Worm (Caenorhabditis elegans) whole organism, young adult: Measurements from ENCODE around the gene sucl-2.

ENCODE experiments used
- B0336.3 ChIP-seq: fragments of 200-800 bp; sonication (Bioruptor generic); IDR thresholded peaks from 2 replicates; pipeline ENCODE4 v1.3.6; 2022; ENCODE audit warnings: missing genetic modification characterization, missing compliant biosample characterization
- D2030.7 ChIP-seq: fragments of 200-800 bp; sonication (Bioruptor generic); IDR thresholded peaks from 2 replicates; pipeline ENCODE4 v1.3.6; 2022; ENCODE audit warnings: missing genetic modification reagents, missing genetic modification characterization, missing compliant biosample characterization
- F23B12.7 ChIP-seq: sonication (generic microtip); optimal IDR thresholded peaks from 2 replicates; lab custom pipeline; 2017; ENCODE audit warnings: missing genetic modification characterization, mild to moderate bottlenecking, missing compliant biosample characterization, antibody characterized with exemption, moderate library complexity; ENCODE audit not compliant: insufficient read depth
- F52B5.7 ChIP-seq: sonication (generic microtip); optimal IDR thresholded peaks from 2 replicates; lab custom pipeline; 2016; ENCODE audit warnings: mild to moderate bottlenecking, missing genetic modification characterization, missing compliant biosample characterization
- Y53G8AR.9 ChIP-seq: fragments of 200-800 bp; sonication (Bioruptor generic); conservative IDR thresholded peaks from 2 replicates; pipeline ENCODE4 v1.3.6; 2022; ENCODE audit warnings: missing genetic modification reagents, missing genetic modification characterization, missing compliant biosample characterization
- Y95B8A.8 ChIP-seq: fragments of 200-800 bp; sonication (Bioruptor generic); IDR thresholded peaks from 2 replicates; pipeline ENCODE4 v1.3.6; 2022; ENCODE audit warnings: missing genetic modification reagents, missing genetic modification characterization, missing compliant biosample characterization
- ZK185.1 ChIP-seq: sonication (generic microtip); optimal IDR thresholded peaks from 2 replicates; lab custom pipeline; 2016; ENCODE audit warnings: mild to moderate bottlenecking, missing genetic modification characterization, missing compliant biosample characterization; ENCODE audit not compliant: poor library complexity, severe bottlenecking
- atf-7 ChIP-seq: sonication (generic microtip); optimal IDR thresholded peaks from 2 replicates; lab custom pipeline; 2017; ENCODE audit warnings: mild to moderate bottlenecking, missing genetic modification characterization, missing compliant biosample characterization
- attf-3 ChIP-seq: fragments of 200-800 bp; sonication (Bioruptor generic); conservative IDR thresholded peaks from 2 replicates; pipeline ENCODE4 v1.3.6; 2022; ENCODE audit warnings: missing genetic modification reagents, missing genetic modification characterization, missing compliant biosample characterization
- attf-6 ChIP-seq: fragments of 200-800 bp; sonication (Bioruptor generic); IDR thresholded peaks from 2 replicates; pipeline ENCODE4 v1.3.6; 2022; ENCODE audit warnings: missing genetic modification reagents, missing genetic modification characterization, missing compliant biosample characterization
- ceh-40 ChIP-seq: fragments of 200-800 bp; sonication (Bioruptor generic); IDR thresholded peaks from 2 replicates; pipeline ENCODE4 v1.3.6; 2022; ENCODE audit warnings: missing genetic modification characterization, missing compliant biosample characterization
- ceh-58 ChIP-seq: fragments of 200-800 bp; sonication (Bioruptor generic); IDR thresholded peaks from 2 replicates; pipeline ENCODE4 v1.3.6; 2022; ENCODE audit warnings: missing genetic modification characterization, missing compliant biosample characterization
- chd-7 ChIP-seq: sonication (generic microtip); optimal IDR thresholded peaks from 2 replicates; lab custom pipeline; 2016; ENCODE audit warnings: mild to moderate bottlenecking, missing genetic modification characterization, moderate library complexity, missing compliant biosample characterization
- ekl-4 ChIP-seq: fragments of 200-800 bp; sonication (Bioruptor generic); IDR thresholded peaks from 2 replicates; pipeline ENCODE4 v1.3.6; 2022; ENCODE audit warnings: missing genetic modification reagents, missing genetic modification characterization, missing compliant biosample characterization
- hmg-1.2 ChIP-seq: fragments of 200-800 bp; sonication (Bioruptor generic); IDR thresholded peaks from 2 replicates; pipeline ENCODE4 v1.3.6; 2022; ENCODE audit warnings: missing genetic modification reagents, missing genetic modification characterization, missing compliant biosample characterization
- hsf-1 ChIP-seq: fragments of 200-800 bp; sonication (Bioruptor generic); IDR thresholded peaks from 2 replicates; pipeline ENCODE4 v1.3.6; 2022; ENCODE audit warnings: missing genetic modification reagents, missing genetic modification characterization, missing compliant biosample characterization
- lag-1 ChIP-seq: fragments of 200-800 bp; sonication (Bioruptor generic); IDR thresholded peaks from 2 replicates; pipeline ENCODE4 v1.3.6; 2022; ENCODE audit warnings: missing genetic modification reagents, missing genetic modification characterization, missing compliant biosample characterization
- let-607 ChIP-seq, 2 experiments: fragments of 200-800 bp in 1 of 2; sonication (Bioruptor generic) in 1 of 2; sonication (generic microtip) in 1 of 2; optimal IDR thresholded peaks; 2 replicates each; lab custom pipeline; 2016 to 2018; ENCODE audit warnings: mild to moderate bottlenecking in 2 of 2, missing compliant biosample characterization in 2 of 2, missing genetic modification characterization in 2 of 2, moderate library complexity in 2 of 2, missing genotype in 1 of 2
- lir-1 ChIP-seq: fragments of 200-800 bp; sonication (Bioruptor generic); conservative IDR thresholded peaks from 2 replicates; pipeline ENCODE4 v1.3.6; 2022; ENCODE audit warnings: missing genetic modification reagents, missing genetic modification characterization, missing compliant biosample characterization
- madf-3 ChIP-seq: fragments of 200-800 bp; sonication (Bioruptor generic); IDR thresholded peaks from 2 replicates; pipeline ENCODE4 v1.3.6; 2022; ENCODE audit warnings: missing genetic modification reagents, missing genetic modification characterization, missing compliant biosample characterization
- madf-6 ChIP-seq: fragments of 200-800 bp; sonication (Bioruptor generic); IDR thresholded peaks from 2 replicates; pipeline ENCODE4 v1.3.6; 2022; ENCODE audit warnings: missing genetic modification reagents, missing genetic modification characterization, missing compliant biosample characterization
- mcd-1 ChIP-seq: fragments of 200-800 bp; sonication (Bioruptor generic); IDR thresholded peaks from 2 replicates; pipeline ENCODE4 v1.3.6; 2022; ENCODE audit warnings: missing genetic modification reagents, missing genetic modification characterization, missing compliant biosample characterization
- nfyb-1 ChIP-seq: fragments of 200-800 bp; sonication (Bioruptor generic); IDR thresholded peaks from 2 replicates; pipeline ENCODE4 v1.3.6; 2022; ENCODE audit warnings: missing genetic modification reagents, missing genetic modification characterization, missing compliant biosample characterization
- pbrm-1 ChIP-seq: fragments of 200-800 bp; sonication (Bioruptor generic); IDR thresholded peaks from 2 replicates; pipeline ENCODE4 v1.3.6; 2022; ENCODE audit warnings: missing genetic modification reagents, missing genetic modification characterization, missing compliant biosample characterization
- rcor-1 ChIP-seq: fragments of 200-800 bp; sonication (Bioruptor generic); IDR thresholded peaks from 2 replicates; pipeline ENCODE4 v1.3.6; 2022; ENCODE audit warnings: missing genetic modification reagents, missing genetic modification characterization, missing compliant biosample characterization
- repo-1 ChIP-seq: sonication (generic microtip); optimal IDR thresholded peaks from 2 replicates; lab custom pipeline; 2017; ENCODE audit warnings: mild to moderate bottlenecking, missing genetic modification characterization, missing compliant biosample characterization
- snpc-1.1 ChIP-seq: sonication (generic microtip); optimal IDR thresholded peaks from 2 replicates; lab custom pipeline; 2017; ENCODE audit warnings: missing genetic modification characterization, mild to moderate bottlenecking, missing compliant biosample characterization, antibody characterized with exemption, moderate library complexity, missing genotype, missing genetic modification reagents; ENCODE audit not compliant: insufficient read depth
- snpc-4 ChIP-seq, 5 experiments: fragments of 150-350 bp in 1 of 5; sonication (generic microtip) in 4 of 5; optimal IDR thresholded peaks; 2 replicates each; lab custom pipeline; 2014 to 2018; ENCODE audit warnings: missing genetic modification characterization in 5 of 5, missing biosample characterization in 3 of 5, antibody characterized with exemption in 2 of 5, mild to moderate bottlenecking in 2 of 5, missing compliant biosample characterization in 2 of 5, missing genotype in 2 of 5, moderate library complexity in 2 of 5, missing genetic modification reagents in 1 of 5
- tlf-1 ChIP-seq: fragments of 200-800 bp; sonication (Bioruptor generic); optimal IDR thresholded peaks from 2 replicates; lab custom pipeline; 2018; ENCODE audit warnings: mild to moderate bottlenecking, missing genetic modification characterization, missing compliant biosample characterization
- unc-130 ChIP-seq: sonication (generic microtip); optimal IDR thresholded peaks from 2 replicates; lab custom pipeline; 2016; ENCODE audit warnings: missing genetic modification reagents, missing genetic modification characterization, missing compliant biosample characterization
- ztf-3 ChIP-seq: fragments of 200-800 bp; sonication (Bioruptor generic); optimal IDR thresholded peaks from 2 replicates; lab custom pipeline; 2018; ENCODE audit warnings: mild to moderate bottlenecking, missing genetic modification characterization, missing compliant biosample characterization

The sucl-2 gene

ce11 chrIII:916897-917296 lies 15.7 kb upstream of the sucl-2 start, which contains the start of gene idpp-13:
Gene idpp-13 (minus strand): TSS chrIII:916997.
- TF ChIP-seq atf-7 (tag; lab: Kevin White, UChicago) (no peak), repo-1 (no peak)
- TF ChIP-seq, all 124 proteins: peak for 0

ce11 chrIII:912778-913177 lies 11.6 kb upstream of the sucl-2 start:
- peak; percentile 65; the same call in 1 of the 2 replicates for TF ChIP-seq attf-6 (GFP tag; lab: Robert Waterston, UW)
- peak; percentile 30 for TF ChIP-seq snpc-4 (GFP tag; optimal IDR thresholded peaks at IDR 0.05; lab: Kevin White, UChicago)
- peak in 1 of 4 experiments; percentile 90 for TF ChIP-seq snpc-4 (tag; optimal IDR thresholded peaks at IDR 0.05; lab: Kevin White, UChicago)
- peak; percentile 64 for TF ChIP-seq snpc-1.1
- 0 out of 2 replicates have a peak, but pooled peaks have one; percentile 19 for TF ChIP-seq pbrm-1 (GFP tag; lab: Robert Waterston, UW)
- TF ChIP-seq hmg-1.2 = peak; percentile 31; the same call in 1 of the 2 replicates

DNA sequence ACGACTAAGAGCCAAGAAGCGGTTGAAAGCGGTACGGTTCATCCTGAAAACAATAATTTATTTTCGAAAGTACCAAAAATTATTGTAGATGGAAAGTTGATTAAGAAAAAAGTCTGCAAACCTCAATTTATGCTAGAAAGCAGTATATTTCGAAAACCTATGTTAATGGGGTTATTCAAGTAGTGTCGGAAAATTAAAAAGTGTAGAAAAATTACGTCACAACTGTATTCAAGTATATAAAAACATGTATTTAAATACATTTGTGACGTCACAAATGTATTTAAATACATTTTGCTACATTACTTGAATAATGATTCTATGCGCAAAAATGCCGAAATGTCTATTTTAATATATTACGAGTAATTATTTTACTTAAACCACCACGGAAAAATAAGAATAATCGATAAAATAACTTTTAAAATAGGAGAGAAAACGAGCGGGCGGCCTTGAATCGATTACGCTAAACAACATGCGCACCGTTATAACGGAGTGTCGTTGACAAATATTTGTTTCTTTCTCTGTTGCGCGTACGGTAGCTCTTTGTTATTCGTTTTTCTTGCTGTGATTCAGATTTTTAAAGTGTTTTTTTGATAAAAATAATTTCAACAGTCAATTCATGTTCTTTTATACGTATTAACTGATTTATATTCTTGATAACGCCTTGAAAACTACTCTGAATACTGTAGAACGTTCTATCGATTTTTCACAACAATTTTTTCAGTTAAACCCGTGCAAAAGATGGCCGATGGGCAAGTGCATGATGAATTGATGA lies 9.5 kb upstream of the sucl-2 start, which contains the start of the genes F23H11.5 and bra-2:
Gene F23H11.5, minus strand, starts transcription at position 51 of the 772 bp plus-strand sequence.
Gene bra-2, plus strand, starts transcription at position 722 of the 772 bp plus-strand sequence.
- TF ChIP-seq lag-1 (GFP tag; lab: Robert Waterston, UW) (no peak), attf-3 (peak; percentile 92), F23B12.7 (peak; percentile 4), rcor-1 (GFP tag; lab: Robert Waterston, UW) (no peak), unc-130 (GFP tag; lab: Kevin White, UChicago) (no peak), repo-1 (no peak), pbrm-1 (GFP tag; lab: Robert Waterston, UW) (no peak)

DNA sequence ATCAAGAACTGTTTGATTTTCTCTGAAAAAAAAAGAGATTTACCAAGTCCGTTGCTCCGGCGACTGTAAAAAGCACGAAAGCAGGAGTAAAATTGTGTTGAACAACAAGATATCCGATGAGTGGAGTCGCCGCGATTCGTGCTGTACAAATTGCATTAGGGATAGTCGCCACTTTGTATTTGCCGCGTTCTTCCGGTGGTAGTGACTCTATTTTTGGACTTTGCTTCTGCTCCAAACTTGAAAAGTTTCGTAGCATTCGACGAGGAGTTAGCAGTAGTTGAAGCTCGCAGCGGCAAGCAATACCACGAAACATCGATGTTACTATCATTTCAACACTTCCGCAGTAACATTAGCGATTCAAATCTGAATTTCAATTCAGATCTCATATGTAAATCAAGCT lies 8.3 kb upstream of the sucl-2 start, which contains the start of gene crls-1:
Gene crls-1, minus strand, starts transcription at position 363 of the 400 bp plus-strand sequence.
- peak; percentile 29 for TF ChIP-seq mcd-1 (GFP tag; lab: Robert Waterston, UW)
- peak; percentile 59; the same call in 1 of the 2 replicates for TF ChIP-seq hsf-1 (GFP tag; lab: Robert Waterston, UW)
- peak; percentile 25 for TF ChIP-seq chd-7 (tag; lab: Kevin White, UChicago)
- TF ChIP-seq repo-1 = peak; percentile 72
- no peak for TF ChIP-seq pbrm-1 (GFP tag; lab: Robert Waterston, UW)
- TF ChIP-seq F52B5.7 (tag; lab: Kevin White, UChicago) = peak; percentile 26
- TF ChIP-seq lir-1 (GFP tag; lab: Robert Waterston, UW) = no peak
- peak; percentile 53; the same call in 1 of the 2 replicates for TF ChIP-seq Y53G8AR.9 (GFP tag; lab: Robert Waterston, UW)
- 0 out of 2 replicates have a peak, but pooled peaks have one; percentile 30 for TF ChIP-seq B0336.3 (GFP tag; lab: Robert Waterston, UW)
- TF ChIP-seq madf-6 (GFP tag; lab: Robert Waterston, UW) = peak; percentile 14; the same call in 1 of the 2 replicates
- 0 out of 2 replicates have a peak, but pooled peaks have one; percentile 28 for TF ChIP-seq madf-3 (GFP tag; lab: Robert Waterston, UW)
- TF ChIP-seq ekl-4 (GFP tag; lab: Robert Waterston, UW) = peak; percentile 58; the same call in 1 of the 2 replicates
- TF ChIP-seq nfyb-1 (GFP tag; lab: Robert Waterston, UW) = 0 out of 2 replicates have a peak, but pooled peaks have one; percentile 37
- TF ChIP-seq Y95B8A.8 = 0 out of 2 replicates have a peak, but pooled peaks have one; percentile 17
- no peak for TF ChIP-seq ceh-40 (GFP tag; lab: Robert Waterston, UW)
- no peak for TF ChIP-seq ZK185.1 (tag; lab: Kevin White, UChicago)
- peak; percentile 16 for TF ChIP-seq tlf-1
- TF ChIP-seq let-607 (tag; optimal IDR thresholded peaks at IDR 0.05; lab: Kevin White, UChicago) = no peak
- TF ChIP-seq D2030.7 (GFP tag; lab: Robert Waterston, UW) = peak; percentile 14; the same call in 1 of the 2 replicates
- no peak for TF ChIP-seq ztf-3 (GFP tag; lab: Kevin White, UChicago)
- no peak for TF ChIP-seq ceh-58 (GFP tag; lab: Robert Waterston, UW)
